Worm (Caenorhabditis elegans) whole organism, L1 larva: ENCODE data around the gene col-20.

Source experiments
- C04F5.9 ChIP-seq: sonication (generic microtip); optimal IDR thresholded peaks from 2 replicates; lab custom pipeline; 2016; ENCODE audit warnings: missing genetic modification characterization, missing compliant biosample characterization
- C16A3.4 ChIP-seq: fragments of 150-350 bp; optimal IDR thresholded peaks from 2 replicates; lab custom pipeline; 2014; ENCODE audit warnings: missing biosample characterization, missing genetic modification characterization
- aha-1 ChIP-seq: fragments of 150-350 bp; optimal IDR thresholded peaks from 2 replicates; lab custom pipeline; 2014; ENCODE audit warnings: missing biosample characterization, missing genetic modification characterization
- alr-1 ChIP-seq: fragments of 200-800 bp; sonication (Bioruptor generic); optimal IDR thresholded peaks from 2 replicates; lab custom pipeline; 2018; ENCODE audit warnings: borderline replicate concordance, mild to moderate bottlenecking, missing genetic modification characterization, missing compliant biosample characterization
- ama-1 ChIP-seq: fragments of 150-350 bp; optimal IDR thresholded peaks from 2 replicates; lab custom pipeline; 2014
- blmp-1 ChIP-seq: fragments of 150-350 bp; optimal IDR thresholded peaks from 2 replicates; lab custom pipeline; 2014; ENCODE audit warnings: missing biosample characterization, missing genetic modification characterization
- ceh-63 ChIP-seq: fragments of 200-800 bp; sonication (Bioruptor generic); optimal IDR thresholded peaks from 2 replicates; lab custom pipeline; 2018; ENCODE audit warnings: mild to moderate bottlenecking, missing genetic modification characterization, missing compliant biosample characterization
- ceh-82 ChIP-seq, 3 experiments: fragments of 150-350 bp in 1 of 3; sonication (generic microtip) in 2 of 3; optimal IDR thresholded peaks; 2 replicates each; lab custom pipeline; 2014 to 2017; ENCODE audit warnings: missing biosample characterization in 3 of 3, missing genetic modification characterization in 3 of 3
- dsc-1 ChIP-seq: sonication (generic microtip); optimal IDR thresholded peaks from 2 replicates; lab custom pipeline; 2016; ENCODE audit warnings: mild to moderate bottlenecking, missing genetic modification characterization, missing compliant biosample characterization
- efl-3 ChIP-seq: fragments of 200-800 bp; sonication (Bioruptor generic); optimal IDR thresholded peaks from 2 replicates; lab custom pipeline; 2018; ENCODE audit warnings: mild to moderate bottlenecking, missing genetic modification characterization, missing compliant biosample characterization
- egl-27 ChIP-seq, 2 experiments: fragments of 150-350 bp in 1 of 2; sonication (generic microtip); optimal IDR thresholded peaks; 3 replicates each; lab custom pipeline; 2017 to 2018; ENCODE audit warnings: missing biosample characterization in 2 of 2, missing genetic modification characterization in 2 of 2, missing genetic modification reagents in 2 of 2
- elt-2 ChIP-seq: sonication (generic microtip); optimal IDR thresholded peaks from 2 replicates; lab custom pipeline; 2016; ENCODE audit warnings: missing genetic modification characterization, mild to moderate bottlenecking, inconsistent platforms, missing compliant biosample characterization, missing genetic modification reagents
- ets-5 ChIP-seq: fragments of 200-800 bp; sonication (Bioruptor generic); IDR thresholded peaks from 2 replicates; pipeline ENCODE4 v1.3.6; 2022; ENCODE audit warnings: missing genetic modification characterization, missing compliant biosample characterization
- fkh-8 ChIP-seq: sonication (generic microtip); optimal IDR thresholded peaks from 2 replicates; lab custom pipeline; 2016; ENCODE audit warnings: mild to moderate bottlenecking, missing genetic modification characterization, missing compliant biosample characterization
- fos-1 ChIP-seq: fragments of 150-350 bp; optimal IDR thresholded peaks from 2 replicates; lab custom pipeline; 2014; ENCODE audit warnings: missing biosample characterization, missing genetic modification characterization
- grh-1 ChIP-seq: fragments of 200-800 bp; sonication (Bioruptor generic); IDR thresholded peaks from 2 replicates; pipeline ENCODE4 v1.3.6; 2022; ENCODE audit warnings: missing genetic modification reagents, missing genetic modification characterization, missing compliant biosample characterization
- hlh-17 ChIP-seq: fragments of 200-800 bp; sonication (Bioruptor generic); optimal IDR thresholded peaks from 2 replicates; lab custom pipeline; 2018; ENCODE audit warnings: missing genetic modification characterization, mild to moderate bottlenecking, missing compliant biosample characterization, moderate library complexity, borderline replicate concordance
- hpl-2 ChIP-seq: fragments of 150-350 bp; optimal IDR thresholded peaks from 2 replicates; lab custom pipeline; 2014; ENCODE audit warnings: missing biosample characterization, missing genetic modification reagents, missing genetic modification characterization
- irx-1 ChIP-seq: sonication (generic microtip); optimal IDR thresholded peaks from 2 replicates; lab custom pipeline; 2016; ENCODE audit warnings: missing genetic modification characterization, missing compliant biosample characterization
- jun-1 ChIP-seq: fragments of 150-350 bp; optimal IDR thresholded peaks from 2 replicates; lab custom pipeline; 2014; ENCODE audit warnings: missing biosample characterization, missing genetic modification reagents, missing genetic modification characterization
- lin-13 ChIP-seq: fragments of 150-350 bp; optimal IDR thresholded peaks from 2 replicates; lab custom pipeline; 2014; ENCODE audit warnings: missing biosample characterization, missing genetic modification reagents, missing genetic modification characterization
- lin-14 ChIP-seq: fragments of 200-800 bp; sonication (Bioruptor generic); optimal IDR thresholded peaks from 2 replicates; lab custom pipeline; 2018; ENCODE audit warnings: mild to moderate bottlenecking, missing genetic modification characterization, moderate library complexity, missing compliant biosample characterization
- lin-15B ChIP-seq: fragments of 150-350 bp; sonication (generic microtip); optimal IDR thresholded peaks from 3 replicates; lab custom pipeline; 2014; ENCODE audit warnings: missing biosample characterization, missing genetic modification characterization
- lin-35 ChIP-seq, 2 experiments: fragments of 150-350 bp; optimal IDR thresholded peaks; 2 replicates each; lab custom pipeline; 2014; ENCODE audit warnings: missing biosample characterization in 2 of 2, missing genetic modification characterization in 2 of 2, missing genetic modification reagents in 2 of 2
- lsy-2 ChIP-seq, 2 experiments: fragments of 150-350 bp; optimal IDR thresholded peaks; 2 replicates each; lab custom pipeline; 2014; ENCODE audit warnings: missing biosample characterization in 2 of 2, missing genetic modification characterization in 2 of 2
- mef-2 ChIP-seq: fragments of 150-350 bp; optimal IDR thresholded peaks from 2 replicates; lab custom pipeline; 2014; ENCODE audit warnings: missing biosample characterization, missing genetic modification characterization
- mep-1 ChIP-seq: fragments of 150-350 bp; optimal IDR thresholded peaks from 2 replicates; lab custom pipeline; 2014; ENCODE audit warnings: missing biosample characterization, missing genetic modification characterization
- nhr-20 ChIP-seq: sonication (generic microtip); optimal IDR thresholded peaks from 2 replicates; lab custom pipeline; 2016; ENCODE audit warnings: mild to moderate bottlenecking, missing genetic modification characterization, missing compliant biosample characterization
- nhr-237 ChIP-seq: fragments of 150-350 bp; optimal IDR thresholded peaks from 2 replicates; lab custom pipeline; 2014; ENCODE audit warnings: missing biosample characterization, missing genetic modification characterization
- nhr-28 ChIP-seq: fragments of 150-350 bp; optimal IDR thresholded peaks from 2 replicates; lab custom pipeline; 2014; ENCODE audit warnings: missing biosample characterization, missing genetic modification characterization
- nhr-47 ChIP-seq: sonication (generic microtip); optimal IDR thresholded peaks from 2 replicates; lab custom pipeline; 2016; ENCODE audit warnings: mild to moderate bottlenecking, missing genetic modification characterization, moderate library complexity, missing compliant biosample characterization
- nhr-71 ChIP-seq: sonication (generic microtip); optimal IDR thresholded peaks from 2 replicates; lab custom pipeline; 2016; ENCODE audit warnings: mild to moderate bottlenecking, missing genetic modification characterization, moderate library complexity, missing compliant biosample characterization
- nhr-76 ChIP-seq: sonication (generic microtip); optimal IDR thresholded peaks from 2 replicates; lab custom pipeline; 2017; ENCODE audit warnings: missing biosample characterization, missing genetic modification characterization
- nhr-77 ChIP-seq: fragments of 150-350 bp; optimal IDR thresholded peaks from 2 replicates; lab custom pipeline; 2014; ENCODE audit warnings: missing biosample characterization, missing genetic modification characterization
- nhr-84 ChIP-seq: sonication (generic microtip); optimal IDR thresholded peaks from 2 replicates; lab custom pipeline; 2017; ENCODE audit warnings: missing biosample characterization, missing genetic modification characterization
- nhr-85 ChIP-seq: sonication (generic microtip); peaks from one replicate; lab custom pipeline; 2016; ENCODE audit warnings: missing genetic modification characterization, inconsistent platforms, missing compliant biosample characterization
- nhr-90 ChIP-seq: sonication (generic microtip); optimal IDR thresholded peaks from 2 replicates; lab custom pipeline; 2016; ENCODE audit warnings: mild to moderate bottlenecking, missing genetic modification characterization, missing compliant biosample characterization; ENCODE audit not compliant: poor library complexity
- pag-3 ChIP-seq: sonication (generic microtip); optimal IDR thresholded peaks from 2 replicates; lab custom pipeline; 2017; ENCODE audit warnings: missing genetic modification characterization, mild to moderate bottlenecking, missing compliant biosample characterization, antibody characterized with exemption, borderline replicate concordance; ENCODE audit not compliant: insufficient read depth
- pqm-1 ChIP-seq: sonication (generic microtip); optimal IDR thresholded peaks from 3 replicates; lab custom pipeline; 2017; ENCODE audit warnings: missing biosample characterization, missing genetic modification characterization
- rnt-1 ChIP-seq: sonication (generic microtip); optimal IDR thresholded peaks from 2 replicates; lab custom pipeline; 2016; ENCODE audit warnings: mild to moderate bottlenecking, missing genetic modification characterization, moderate library complexity, missing compliant biosample characterization
- skn-1 ChIP-seq: fragments of 150-350 bp; optimal IDR thresholded peaks from 2 replicates; lab custom pipeline; 2014; ENCODE audit warnings: missing biosample characterization, missing genetic modification characterization
- snpc-4 ChIP-seq: fragments of 150-350 bp; optimal IDR thresholded peaks from 2 replicates; lab custom pipeline; 2014; ENCODE audit warnings: missing biosample characterization, missing genetic modification characterization
- snu-23 ChIP-seq: sonication (generic microtip); optimal IDR thresholded peaks from 2 replicates; lab custom pipeline; 2016; ENCODE audit warnings: missing genetic modification characterization, missing compliant biosample characterization
- sptf-1 ChIP-seq: fragments of 150-350 bp; optimal IDR thresholded peaks from 2 replicates; lab custom pipeline; 2014; ENCODE audit warnings: missing biosample characterization, missing genetic modification characterization
- swsn-7 ChIP-seq: sonication (generic microtip); optimal IDR thresholded peaks from 2 replicates; lab custom pipeline; 2016; ENCODE audit warnings: missing genetic modification characterization, missing compliant biosample characterization
- tbx-2 ChIP-seq: sonication (generic microtip); optimal IDR thresholded peaks from 2 replicates; lab custom pipeline; 2016; ENCODE audit warnings: missing genetic modification characterization, missing compliant biosample characterization
- unc-130 ChIP-seq: fragments of 150-350 bp; optimal IDR thresholded peaks from 2 replicates; lab custom pipeline; 2017; ENCODE audit warnings: missing biosample characterization, missing genetic modification characterization, inconsistent platforms
- unc-30 ChIP-seq: sonication (generic microtip); optimal IDR thresholded peaks from 2 replicates; lab custom pipeline; 2017; ENCODE audit warnings: missing biosample characterization, missing genetic modification characterization
- unc-62 ChIP-seq: fragments of 150-350 bp; optimal IDR thresholded peaks from 2 replicates; lab custom pipeline; 2014; ENCODE audit warnings: missing biosample characterization, missing genetic modification reagents, missing genetic modification characterization
- zip-4 ChIP-seq: fragments of 200-800 bp; sonication (Bioruptor generic); optimal IDR thresholded peaks from 2 replicates; lab custom pipeline; 2018; ENCODE audit warnings: mild to moderate bottlenecking, missing genetic modification characterization, moderate library complexity, missing compliant biosample characterization
- ztf-11 ChIP-seq, 2 experiments: sonication (generic microtip); optimal IDR thresholded peaks; 2 replicates each; lab custom pipeline; 2016 to 2017; ENCODE audit warnings: missing genetic modification characterization in 2 of 2, missing biosample characterization in 1 of 2, missing compliant biosample characterization in 1 of 2

The col-20 gene

ce11 chrII:4851594-4852106, 18.9 kb downstream of the col-20 start, which contains the start of gene dnj-9 (continued):
- peak; percentile 92 for TF ChIP-seq jun-1
- TF ChIP-seq irx-1, result peak; percentile 93
- peak; percentile 98 for TF ChIP-seq elt-2 (tag; lab: Kevin White, UChicago)
- TF ChIP-seq sptf-1 (tag; lab: Kevin White, UChicago), result no peak
- TF ChIP-seq fkh-8, result peak; percentile 92
- peak; percentile 98 for TF ChIP-seq nhr-20
- TF ChIP-seq alr-1 (tag; lab: Kevin White, UChicago), result no peak
- TF ChIP-seq hlh-17 (GFP tag; lab: Kevin White, UChicago), result no peak
- TF ChIP-seq fos-1 (tag; lab: Kevin White, UChicago), result peak; percentile 90
- peak; percentile 97 for TF ChIP-seq nhr-85 (tag; lab: Kevin White, UChicago)
- peak; percentile 91 for TF ChIP-seq snpc-4 (tag; lab: Kevin White, UChicago)
- TF ChIP-seq efl-3 (GFP tag; lab: Kevin White, UChicago), result peak; percentile 51
- peak; percentile 95 to 96 for TF ChIP-seq lsy-2 (tag; optimal IDR thresholded peaks at IDR 0.05; lab: Kevin White, UChicago)
- TF ChIP-seq swsn-7 (tag; lab: Kevin White, UChicago), result peak; percentile 97
- TF ChIP-seq mef-2, result peak; percentile 44
- TF ChIP-seq aha-1 (tag; lab: Kevin White, UChicago), result peak; percentile 90
- peak; percentile 88 for TF ChIP-seq nhr-77 (tag; lab: Kevin White, UChicago)
- peak; percentile 95 to 96 (median 96) for TF ChIP-seq ceh-82 (tag; optimal IDR thresholded peaks at IDR 0.05; lab: Kevin White, UChicago)
- peak; percentile 93 for TF ChIP-seq C04F5.9 (tag; lab: Kevin White, UChicago)
- TF ChIP-seq unc-30 (tag; lab: Kevin White, UChicago), result peak; percentile 57
- TF ChIP-seq lin-13, result peak; percentile 93
- no peak for TF ChIP-seq nhr-84
- peak; percentile 95 for TF ChIP-seq grh-1
- no peak for TF ChIP-seq unc-62 (GFP tag; lab: Kevin White, UChicago)
- peak; percentile 89 for TF ChIP-seq zip-4 (GFP tag; lab: Kevin White, UChicago)
- peak; percentile 97 for TF ChIP-seq C16A3.4 (tag; lab: Kevin White, UChicago)
- peak; percentile 98 for TF ChIP-seq nhr-71 (tag; lab: Kevin White, UChicago)
- TF ChIP-seq nhr-28, result peak; percentile 44
- TF ChIP-seq tbx-2, result peak; percentile 97
- TF ChIP-seq ets-5 (GFP tag; lab: Robert Waterston, UW), result no peak
- no peak for TF ChIP-seq nhr-76 (tag; lab: Kevin White, UChicago)
- TF ChIP-seq hpl-2, result peak; percentile 29
- TF ChIP-seq ceh-63 (GFP tag; lab: Kevin White, UChicago), result no peak
- TF ChIP-seq lin-14 (GFP tag; lab: Kevin White, UChicago), result peak; percentile 96
- TF ChIP-seq blmp-1 (tag; lab: Kevin White, UChicago), result peak; percentile 85
- peak; percentile 32 for TF ChIP-seq pag-3
- peak; percentile 88 for TF ChIP-seq skn-1 (tag; lab: Kevin White, UChicago)
- peak; percentile 99 for TF ChIP-seq lin-35 (GFP tag; optimal IDR thresholded peaks at IDR 0.05; lab: Kevin White, UChicago)
- peak; percentile 87 for TF ChIP-seq ama-1 (lab: Kevin White, UChicago)
- TF ChIP-seq unc-130 (tag; lab: Kevin White, UChicago), result peak; percentile 97
- peak; percentile 97 for TF ChIP-seq nhr-47 (tag; lab: Kevin White, UChicago)
- peak; percentile 97 for TF ChIP-seq snu-23 (GFP tag; lab: Kevin White, UChicago)
- TF ChIP-seq nhr-90 (tag; lab: Kevin White, UChicago), result peak; percentile 97
- peak in 1 of 2 experiments; percentile 90 for TF ChIP-seq ztf-11 (tag; optimal IDR thresholded peaks at IDR 0.05; lab: Kevin White, UChicago)
- TF ChIP-seq mep-1 (tag; lab: Kevin White, UChicago), result peak; percentile 99
- peak; percentile 91 for TF ChIP-seq lin-15B
- peak; percentile 97 for TF ChIP-seq dsc-1 (tag; lab: Kevin White, UChicago)
- TF ChIP-seq pqm-1 (tag; lab: Kevin White, UChicago), result no peak
- peak; percentile 98 for TF ChIP-seq rnt-1 (tag; lab: Kevin White, UChicago)
- no peak for TF ChIP-seq egl-27 (tag; optimal IDR thresholded peaks at IDR 0.05; lab: Kevin White, UChicago)
- TF ChIP-seq nhr-237, result peak; percentile 65
- TF ChIP-seq, all 84 proteins: peak for 70
